Fruit fly (Drosophila melanogaster): Measurements from ENCODE around the gene CG16986.
A peak's percentile ranks its signal among the peaks of the same experiment; 100 is the strongest.

The CG16986 gene

dm6 chr3L:2631406-2631805 lies 31.3 kb downstream of the CG16986 start, which contains the start of the genes CG42245 and MEP-1 (continued):
- TF ChIP-seq run (tag; optimal IDR thresholded peaks at IDR 0.05): peak; percentile 34
- TF ChIP-seq CG10147 (GFP tag; optimal IDR thresholded peaks at IDR 0.05): peak; percentile 1
- TF ChIP-seq CG7987 (GFP tag; optimal IDR thresholded peaks at IDR 0.05): no peak
- TF ChIP-seq CG14860 (GFP tag; IDR thresholded peaks at IDR 0.05; ENCODE audit: partially characterized antibody): peak; percentile 66
- no peak for TF ChIP-seq wdn (GFP tag; IDR thresholded peaks at IDR 0.05)
- TF ChIP-seq pros (GFP tag; optimal IDR thresholded peaks at IDR 0.05): no peak
- TF ChIP-seq sd (tag; optimal IDR thresholded peaks at IDR 0.05): no peak
- peak; percentile 42 for TF ChIP-seq CG18476 (GFP tag; optimal IDR thresholded peaks at IDR 0.05)
- peak; percentile 37 for TF ChIP-seq CG11398 (GFP tag; optimal IDR thresholded peaks at IDR 0.05)
- TF ChIP-seq dmrt11E (tag; optimal IDR thresholded peaks at IDR 0.05): peak; percentile 38
- TF ChIP-seq lab (GFP tag; optimal IDR thresholded peaks at IDR 0.05): peak; percentile 46
- TF ChIP-seq CG5245 (GFP tag; optimal IDR thresholded peaks at IDR 0.05): peak; percentile 26
- peak; percentile 62 for TF ChIP-seq CG16813 (GFP tag; IDR thresholded peaks at IDR 0.05; ENCODE audit: partially characterized antibody)
- TF ChIP-seq Trl (optimal IDR thresholded peaks at IDR 0.05): no peak
- peak; percentile 52 for TF ChIP-seq Trl (GFP tag; optimal IDR thresholded peaks at IDR 0.05)
- peak; percentile 34 for TF ChIP-seq mam (GFP tag; optimal IDR thresholded peaks at IDR 0.05)
- no peak for TF ChIP-seq CG4328 (GFP tag; optimal IDR thresholded peaks at IDR 0.05)
- TF ChIP-seq vvl (GFP tag; IDR thresholded peaks at IDR 0.05): peak; percentile 68; the same call in 1 of the 2 replicates
- TF ChIP-seq Meics (GFP tag; optimal IDR thresholded peaks at IDR 0.05): peak; percentile 45
- peak; percentile 43 for TF ChIP-seq Oli (tag; optimal IDR thresholded peaks at IDR 0.05)
- peak; percentile 52 for TF ChIP-seq tup (GFP tag; optimal IDR thresholded peaks at IDR 0.05)
- TF ChIP-seq Mes4 (GFP tag; optimal IDR thresholded peaks at IDR 0.05): peak; percentile 49
- TF ChIP-seq CG8944 (GFP tag; optimal IDR thresholded peaks at IDR 0.05): peak; percentile 23
- no peak for TF ChIP-seq CG9437 (GFP tag; optimal IDR thresholded peaks at IDR 0.05)
- TF ChIP-seq CG5180 (GFP tag; optimal IDR thresholded peaks at IDR 0.05): no peak
- TF ChIP-seq Hr51 (GFP tag; optimal IDR thresholded peaks at IDR 0.05): peak; percentile 26 to 55
- TF ChIP-seq NC2β (GFP tag; optimal IDR thresholded peaks at IDR 0.05): peak; percentile 53
- TF ChIP-seq ssp (GFP tag; IDR thresholded peaks at IDR 0.05): no peak
- TF ChIP-seq CG9727 (GFP tag; optimal IDR thresholded peaks at IDR 0.05): peak; percentile 42
- no peak for TF ChIP-seq z (GFP tag; IDR thresholded peaks at IDR 0.05)
- TF ChIP-seq NK7.1 (GFP tag; optimal IDR thresholded peaks at IDR 0.05): no peak
- peak; percentile 26 for TF ChIP-seq MTF-1 (GFP tag; optimal IDR thresholded peaks at IDR 0.05; ENCODE audit: borderline replicate concordance)
- peak; percentile 13 for TF ChIP-seq Six4 (GFP tag; optimal IDR thresholded peaks at IDR 0.05)
- TF ChIP-seq ac (GFP tag; optimal IDR thresholded peaks at IDR 0.05): no peak
- peak; percentile 16 for TF ChIP-seq Ssrp (tag; optimal IDR thresholded peaks at IDR 0.05)
- peak; percentile 72 for TF ChIP-seq Dp (GFP tag; optimal IDR thresholded peaks at IDR 0.05)
- no peak for TF ChIP-seq cas (GFP tag; IDR thresholded peaks at IDR 0.05)
- peak; percentile 40 for TF ChIP-seq CG15601 (tag; optimal IDR thresholded peaks at IDR 0.05)
- TF ChIP-seq Atf3 (GFP tag; optimal IDR thresholded peaks at IDR 0.05): peak; percentile 22
- TF ChIP-seq Bteb2 (GFP tag; optimal IDR thresholded peaks at IDR 0.05): peak; percentile 70
- TF ChIP-seq Ets97D (GFP tag; optimal IDR thresholded peaks at IDR 0.05): peak; percentile 88
- no peak for TF ChIP-seq lov (optimal IDR thresholded peaks at IDR 0.05)
- no peak for TF ChIP-seq lov (GFP tag; IDR thresholded peaks at IDR 0.05)
- TF ChIP-seq CG15011 (GFP tag; optimal IDR thresholded peaks at IDR 0.05): no peak
- TF ChIP-seq CG12659 (GFP tag; optimal IDR thresholded peaks at IDR 0.05): peak; percentile 67
- TF ChIP-seq croc (GFP tag; conservative IDR thresholded peaks at IDR 0.05): no peak
- 0 out of 2 replicates have a peak, but pooled peaks have one; percentile 13 for TF ChIP-seq Rx (GFP tag; IDR thresholded peaks at IDR 0.05)
- no peak for TF ChIP-seq Lim3 (GFP tag; IDR thresholded peaks at IDR 0.05)
- peak; percentile 16 for TF ChIP-seq her (GFP tag; optimal IDR thresholded peaks at IDR 0.05)
- no peak for TF ChIP-seq emc (GFP tag; optimal IDR thresholded peaks at IDR 0.05)
- no peak for TF ChIP-seq sqz (GFP tag; optimal IDR thresholded peaks at IDR 0.05)

Measured in whole organism, embryonic.